Worm (Caenorhabditis elegans): ENCODE results near the gene pqn-74.

pqn-74 gene

ce11 chrIV:13348592-13348991 lies 17.4 kb upstream of the pqn-74 start, which contains the start of gene W02A2.12:
W02A2.12 (minus strand) TSS chrIV:13348831.
- TF ChIP-seq fkh-10 (GFP tag; optimal IDR thresholded peaks at IDR 0.05) (no peak), rnt-1 (tag; optimal IDR thresholded peaks at IDR 0.05) (no peak), nhr-20 (tag; optimal IDR thresholded peaks at IDR 0.05) (no peak), mef-2 (tag; optimal IDR thresholded peaks at IDR 0.05) (no peak), blmp-1 (tag; optimal IDR thresholded peaks at IDR 0.05) (no peak), dsc-1 (tag; optimal IDR thresholded peaks at IDR 0.05) (no peak), nhr-85 (tag) (no peak), lin-14 (GFP tag; optimal IDR thresholded peaks at IDR 0.05) (no peak), fos-1 (tag; optimal IDR thresholded peaks at IDR 0.05) (no peak), ces-1 (GFP tag; optimal IDR thresholded peaks at IDR 0.05) (no peak), ceh-63 (GFP tag; optimal IDR thresholded peaks at IDR 0.05) (no peak), ama-1 (optimal IDR thresholded peaks at IDR 0.05) (no peak), nhr-76 (tag; optimal IDR thresholded peaks at IDR 0.05) (no peak)

- TF ChIP-seq ceh-8 (GFP tag; optimal IDR thresholded peaks at IDR 0.05) (no peak), lin-35 (GFP tag; optimal IDR thresholded peaks at IDR 0.05) (peak in 1 of 2 experiments; percentile 22), alr-1 (tag; optimal IDR thresholded peaks at IDR 0.05; ENCODE audit: borderline replicate concordance) (no peak), nhr-90 (tag; optimal IDR thresholded peaks at IDR 0.05; ENCODE audit: poor library complexity) (peak; percentile 6), vab-15 (tag; optimal IDR thresholded peaks at IDR 0.05) (no peak), tlp-1 (tag; optimal IDR thresholded peaks at IDR 0.05) (peak; percentile 30), efl-1 (optimal IDR thresholded peaks at IDR 0.05) (no peak), efl-1 (GFP tag; optimal IDR thresholded peaks at IDR 0.05 in 1 of 2) (peak in 1 of 2 experiments; percentile 56), tbx-2 (tag; optimal IDR thresholded peaks at IDR 0.05) (no peak), dpl-1 (GFP tag; optimal IDR thresholded peaks at IDR 0.05) (no peak), fkh-10 (GFP tag; optimal IDR thresholded peaks at IDR 0.05) (no peak), nhr-71 (tag; optimal IDR thresholded peaks at IDR 0.05) (no peak), sptf-1 (tag; optimal IDR thresholded peaks at IDR 0.05) (no peak), hlh-17 (GFP tag; optimal IDR thresholded peaks at IDR 0.05; ENCODE audit: borderline replicate concordance) (no peak), nhr-20 (tag; optimal IDR thresholded peaks at IDR 0.05) (peak; percentile 19), skn-1 (tag; optimal IDR thresholded peaks at IDR 0.05) (no peak), mep-1 (tag; optimal IDR thresholded peaks at IDR 0.05) (no peak), Y116A8C.19 (tag; optimal IDR thresholded peaks at IDR 0.05; ENCODE audit: borderline replicate concordance) (no peak), irx-1 (tag; optimal IDR thresholded peaks at IDR 0.05) (no peak), dsc-1 (tag; optimal IDR thresholded peaks at IDR 0.05) (no peak), unc-98 (GFP tag; IDR thresholded peaks at IDR 0.05) (no peak), ets-5 (GFP tag; IDR thresholded peaks at IDR 0.05) (no peak), elt-2 (tag; optimal IDR thresholded peaks at IDR 0.05) (peak; percentile 95), sox-4 (tag; optimal IDR thresholded peaks at IDR 0.05) (no peak), ces-1 (GFP tag; optimal IDR thresholded peaks at IDR 0.05) (no peak), jun-1 (tag; optimal IDR thresholded peaks at IDR 0.05) (peak; percentile 57), ceh-63 (GFP tag; optimal IDR thresholded peaks at IDR 0.05) (no peak), elt-3 (tag; optimal IDR thresholded peaks at IDR 0.05) (no peak)
Measured at ce11 chrIV:13347232-13347715, 16.1 kb upstream of the pqn-74 start, which contains the start of gene W02A2.9. W02A2.9 (plus strand) TSS chrIV:13347665.

ce11 chrIV:13346078-13346477 lies 14.9 kb upstream of the pqn-74 start:
- TF ChIP-seq ztf-11 (tag; optimal IDR thresholded peaks at IDR 0.05) (no peak), jun-1 (tag; optimal IDR thresholded peaks at IDR 0.05) (peak; percentile 75), elt-2 (tag; optimal IDR thresholded peaks at IDR 0.05) (peak; percentile 62), lin-35 (GFP tag; optimal IDR thresholded peaks at IDR 0.05) (peak in 1 of 2 experiments; percentile 53), nhr-20 (tag; optimal IDR thresholded peaks at IDR 0.05) (peak; percentile 30), pax-3 (tag; optimal IDR thresholded peaks at IDR 0.05) (no peak)

All from whole organism, L1 larva.